Worm (Caenorhabditis elegans): ENCODE measurements around the gene ZK1236.9.

Gene ZK1236.9

ce11 chrIII:8410747-8411146 lies 24.2 kb downstream of the ZK1236.9 start:
- TF ChIP-seq ahr-1 (tag; optimal IDR thresholded peaks at IDR 0.05) (no peak), ceh-6 (GFP tag; optimal IDR thresholded peaks at IDR 0.05) (no peak), mec-3 (tag; optimal IDR thresholded peaks at IDR 0.05; ENCODE audit: borderline replicate concordance) (no peak), unc-55 (GFP tag; optimal IDR thresholded peaks at IDR 0.05) (peak; percentile 30)

- TF ChIP-seq ahr-1 (tag; optimal IDR thresholded peaks at IDR 0.05) (no peak), ceh-9 (tag; optimal IDR thresholded peaks at IDR 0.05) (no peak), Y22D7AL.16 (tag; optimal IDR thresholded peaks at IDR 0.05) (no peak), pha-2 (tag; optimal IDR thresholded peaks at IDR 0.05) (no peak), rnt-1 (tag; optimal IDR thresholded peaks at IDR 0.05) (no peak), dmd-4 (tag; optimal IDR thresholded peaks at IDR 0.05; ENCODE audit: borderline replicate concordance) (no peak), syd-9 (tag; optimal IDR thresholded peaks at IDR 0.05) (no peak), nhr-232 (tag; optimal IDR thresholded peaks at IDR 0.05) (no peak), pros-1 (tag; optimal IDR thresholded peaks at IDR 0.05) (no peak), lin-11 (tag; optimal IDR thresholded peaks at IDR 0.05) (no peak), C08G9.2 (tag; optimal IDR thresholded peaks at IDR 0.05) (no peak), ets-4 (tag; optimal IDR thresholded peaks at IDR 0.05) (no peak)
Measured at ce11 chrIII:8409166-8409565, 25.8 kb downstream of the ZK1236.9 start, which contains the start of gene ZK353.9. Gene ZK353.9 (plus strand): TSS chrIII:8409496.

ce11 chrIII:8405449-8405962 lies 29.5 kb downstream of the ZK1236.9 start, which contains the start of the genes ubxn-4 and cyy-1:
Gene ubxn-4 (minus strand): TSS chrIII:8405562.
Gene cyy-1 (plus strand): TSS chrIII:8405874.
- TF ChIP-seq rnt-1 (tag; optimal IDR thresholded peaks at IDR 0.05) (no peak), ceh-2 (tag; optimal IDR thresholded peaks at IDR 0.05) (no peak), fkh-10 (GFP tag; optimal IDR thresholded peaks at IDR 0.05) (no peak), nfya-1 (tag; optimal IDR thresholded peaks at IDR 0.05) (peak; percentile 31), ceh-6 (GFP tag; optimal IDR thresholded peaks at IDR 0.05) (no peak), ceh-31 (tag; optimal IDR thresholded peaks at IDR 0.05) (peak; percentile 3), lim-6 (tag; optimal IDR thresholded peaks at IDR 0.05) (no peak), elt-2 (tag; optimal IDR thresholded peaks at IDR 0.05) (peak; percentile 26)

ce11 chrIII:8403507-8403906 lies 31.5 kb downstream of the ZK1236.9 start, which contains the start of gene cutc-1:
Gene cutc-1 (minus strand): TSS chrIII:8403607.
- no peak for TF ChIP-seq hlh-6 (tag; optimal IDR thresholded peaks at IDR 0.05)
- TF ChIP-seq ceh-18 (tag; optimal IDR thresholded peaks at IDR 0.05) = no peak
- TF ChIP-seq nhr-11 (tag; optimal IDR thresholded peaks at IDR 0.05) = no peak
- no peak for TF ChIP-seq fkh-6 (tag; optimal IDR thresholded peaks at IDR 0.05)
- TF ChIP-seq ceh-19 (GFP tag; optimal IDR thresholded peaks at IDR 0.05) = no peak
- no peak for TF ChIP-seq pag-3 (tag; optimal IDR thresholded peaks at IDR 0.05; ENCODE audit: borderline replicate concordance)
- TF ChIP-seq ceh-48 (tag; optimal IDR thresholded peaks at IDR 0.05) = no peak
- TF ChIP-seq gmeb-2 (tag; optimal IDR thresholded peaks at IDR 0.05) = no peak

ce11 chrIII:8402633-8403032 lies 32.3 kb downstream of the ZK1236.9 start:
- TF ChIP-seq ceh-34 (tag; optimal IDR thresholded peaks at IDR 0.05) = no peak
- TF ChIP-seq K02D7.2 (tag; optimal IDR thresholded peaks at IDR 0.05) = no peak
- TF ChIP-seq unc-55 (GFP tag; optimal IDR thresholded peaks at IDR 0.05) = no peak
- TF ChIP-seq sox-2 (GFP tag; IDR thresholded peaks at IDR 0.05) = no peak
- no peak for TF ChIP-seq pha-2 (tag; optimal IDR thresholded peaks at IDR 0.05)
- no peak for TF ChIP-seq ztf-16 (tag; optimal IDR thresholded peaks at IDR 0.05)
- no peak for TF ChIP-seq fkh-6 (tag; optimal IDR thresholded peaks at IDR 0.05)
- TF ChIP-seq hlh-30 (tag; optimal IDR thresholded peaks at IDR 0.05; ENCODE audit: insufficient read depth) = no peak
- no peak for TF ChIP-seq unc-3 (GFP tag; conservative IDR thresholded peaks at IDR 0.05)
- no peak for TF ChIP-seq unc-3 (tag; optimal IDR thresholded peaks at IDR 0.05)
- TF ChIP-seq F13H6.1 (tag; optimal IDR thresholded peaks at IDR 0.05) = no peak
- TF ChIP-seq ceh-24 (tag; optimal IDR thresholded peaks at IDR 0.05) = no peak
- no peak for TF ChIP-seq sdc-2 (tag; optimal IDR thresholded peaks at IDR 0.05)
- TF ChIP-seq pros-1 (tag; optimal IDR thresholded peaks at IDR 0.05) = no peak
- no peak for TF ChIP-seq eyg-1 (tag; optimal IDR thresholded peaks at IDR 0.05)
- no peak for TF ChIP-seq ets-4 (tag; optimal IDR thresholded peaks at IDR 0.05)
- TF ChIP-seq sox-4 (tag; optimal IDR thresholded peaks at IDR 0.05) = no peak
- no peak for TF ChIP-seq pax-1 (tag; optimal IDR thresholded peaks at IDR 0.05)
